Fruit fly (Drosophila melanogaster) whole organism, embryonic: ENCODE measurements around the gene CG13838.

Experiments
- ATbp ChIP-seq: fragments of 200-800 bp; sonication (Bioruptor generic); optimal IDR thresholded peaks from 2 replicates; lab custom pipeline; 2017; ENCODE audit warnings: missing biosample characterization, mild to moderate bottlenecking, missing genetic modification characterization, missing genetic modification reagents
- Abd-B ChIP-seq: fragments of 200-800 bp; sonication (Bioruptor generic); optimal IDR thresholded peaks from 2 replicates; lab custom pipeline; 2018; ENCODE audit warnings: missing biosample characterization, mild to moderate bottlenecking, missing genetic modification characterization, moderate library complexity
- Atf-2 ChIP-seq: fragments of 200-800 bp; sonication (Bioruptor generic); optimal IDR thresholded peaks from 2 replicates; lab custom pipeline; 2016; ENCODE audit warnings: missing biosample characterization, missing genetic modification characterization
- Bgb ChIP-seq: fragments of 200-800 bp; sonication (Bioruptor generic); IDR thresholded peaks from 2 replicates; pipeline ENCODE4 v1.3.6; 2022; ENCODE audit warnings: missing biosample characterization, missing genetic modification characterization; ENCODE audit not compliant: partially characterized antibody
- CG10654 ChIP-seq: fragments of 200-800 bp; sonication (Bioruptor generic); optimal IDR thresholded peaks from 2 replicates; lab custom pipeline; 2016; ENCODE audit warnings: missing biosample characterization, missing genetic modification characterization
- CG10979 ChIP-seq: fragments of 200-800 bp; sonication (Bioruptor generic); optimal IDR thresholded peaks from 2 replicates; lab custom pipeline; 2018; ENCODE audit warnings: missing biosample characterization, mild to moderate bottlenecking, missing genetic modification characterization, moderate library complexity
- CG14965 ChIP-seq: fragments of 200-800 bp; sonication (Bioruptor generic); optimal IDR thresholded peaks from 2 replicates; lab custom pipeline; 2016; ENCODE audit warnings: missing biosample characterization, missing genetic modification characterization, borderline replicate concordance
- CG18476 ChIP-seq: fragments of 200-800 bp; sonication (Bioruptor generic); optimal IDR thresholded peaks from 2 replicates; lab custom pipeline; 2016; ENCODE audit warnings: missing biosample characterization, mild to moderate bottlenecking, missing genetic modification characterization
- CG18599 ChIP-seq: fragments of 200-800 bp; sonication (Bioruptor generic); optimal IDR thresholded peaks from 3 replicates; lab custom pipeline; 2017; ENCODE audit warnings: missing biosample characterization, missing genetic modification characterization, mild to moderate bottlenecking, moderate library complexity, missing genetic modification reagents
- CG2120 ChIP-seq: fragments of 200-800 bp; sonication (Bioruptor generic); optimal IDR thresholded peaks from 3 replicates; lab custom pipeline; 2016; ENCODE audit warnings: missing biosample characterization, missing genetic modification characterization
- CG2129 ChIP-seq: fragments of 200-800 bp; sonication (Bioruptor generic); IDR thresholded peaks from 2 replicates; pipeline ENCODE4 v1.3.6; 2022; ENCODE audit warnings: missing biosample characterization, missing genetic modification characterization; ENCODE audit not compliant: partially characterized antibody
- CG3065 ChIP-seq: fragments of 200-800 bp; sonication (Bioruptor generic); optimal IDR thresholded peaks from 2 replicates; lab custom pipeline; 2016; ENCODE audit warnings: missing biosample characterization, missing genetic modification characterization
- CG31365 ChIP-seq: fragments of 200-800 bp; sonication (Bioruptor generic); optimal IDR thresholded peaks from 2 replicates; lab custom pipeline; 2018; ENCODE audit warnings: missing biosample characterization, mild to moderate bottlenecking, missing genetic modification characterization
- CG31388 ChIP-seq: fragments of 200-800 bp; sonication (Bioruptor generic); optimal IDR thresholded peaks from 2 replicates; lab custom pipeline; 2016; ENCODE audit warnings: missing biosample characterization, missing genetic modification characterization
- CG32767 ChIP-seq: fragments of 200-800 bp; sonication (Bioruptor generic); IDR thresholded peaks from 2 replicates; pipeline ENCODE4 v1.3.6; 2022; ENCODE audit warnings: missing biosample characterization, missing genetic modification characterization
- CG3407 ChIP-seq: fragments of 200-800 bp; sonication (Bioruptor generic); optimal IDR thresholded peaks from 2 replicates; lab custom pipeline; 2018; ENCODE audit warnings: missing biosample characterization, mild to moderate bottlenecking, missing genetic modification characterization
- CG3726 ChIP-seq: fragments of 200-800 bp; sonication (Bioruptor generic); IDR thresholded peaks from 3 replicates; pipeline ENCODE4, ENCODE4 v1.3.6; 2022; ENCODE audit warnings: missing biosample characterization, missing genetic modification characterization
- CG6854 ChIP-seq: fragments of 200-800 bp; sonication (Bioruptor generic); optimal IDR thresholded peaks from 3 replicates; lab custom pipeline; 2017; ENCODE audit warnings: missing biosample characterization, mild to moderate bottlenecking, missing genetic modification characterization
- CG7357 ChIP-seq: fragments of 200-800 bp; sonication (Bioruptor generic); IDR thresholded peaks from 3 replicates; pipeline ENCODE4 v1.3.6; 2022; ENCODE audit warnings: missing biosample characterization, missing genetic modification characterization
- CG8478 ChIP-seq: fragments of >200 bp; optimal IDR thresholded peaks from 2 replicates; lab custom pipeline; 2018
- Dip3 ChIP-seq: fragments of 200-800 bp; sonication (Bioruptor generic); optimal IDR thresholded peaks from 3 replicates; lab custom pipeline; 2016; ENCODE audit warnings: missing biosample characterization, missing genetic modification characterization
- Doc3 ChIP-seq: fragments of 200-800 bp; sonication (Bioruptor generic); IDR thresholded peaks from 3 replicates; pipeline ENCODE4 v1.3.6; 2022; ENCODE audit warnings: missing biosample characterization, missing genetic modification characterization; ENCODE audit not compliant: partially characterized antibody
- Eip74EF ChIP-seq, 2 experiments: fragments of 200-800 bp in 1 of 2; fragments of >200 bp in 1 of 2; sonication (Bioruptor generic) in 1 of 2; optimal IDR thresholded peaks; 2 replicates each; lab custom pipeline; 2017 to 2019; ENCODE audit warnings: missing biosample characterization in 2 of 2, missing genetic modification characterization in 2 of 2, mild to moderate bottlenecking in 1 of 2, moderate library complexity in 1 of 2
- GATAe ChIP-seq: fragments of 200-800 bp; sonication (Bioruptor generic); conservative IDR thresholded peaks from 2 replicates; pipeline ENCODE4 v1.3.6; 2022; ENCODE audit warnings: missing biosample characterization, missing genetic modification characterization
- Hsf ChIP-seq: fragments of 200-800 bp; sonication (Bioruptor generic); optimal IDR thresholded peaks from 3 replicates; lab custom pipeline; 2016; ENCODE audit warnings: missing biosample characterization, missing genetic modification characterization
- Lhr ChIP-seq: fragments of 200-800 bp; sonication (Bioruptor generic); optimal IDR thresholded peaks from 3 replicates; lab custom pipeline; 2017; ENCODE audit warnings: mild to moderate bottlenecking, missing biosample characterization, missing genetic modification reagents, missing genetic modification characterization
- MBD-R2 ChIP-seq: fragments of 200-800 bp; sonication (Bioruptor generic); IDR thresholded peaks from 2 replicates; pipeline ENCODE4 v1.3.6; 2022; ENCODE audit warnings: missing biosample characterization, missing genetic modification characterization
- Max ChIP-seq: fragments of 200-800 bp; sonication (Bioruptor generic); optimal IDR thresholded peaks from 2 replicates; lab custom pipeline; 2016; ENCODE audit warnings: missing biosample characterization, mild to moderate bottlenecking, missing genetic modification characterization
- Scr ChIP-seq: fragments of 200-800 bp; sonication (Bioruptor generic); IDR thresholded peaks from 2 replicates; pipeline ENCODE4 v1.3.6; 2022; ENCODE audit warnings: missing biosample characterization, missing genetic modification characterization; ENCODE audit not compliant: partially characterized antibody
- Taf1 ChIP-seq: fragments of 200-800 bp; sonication (Bioruptor generic); IDR thresholded peaks from 2 replicates; pipeline ENCODE4 v1.3.6; 2022; ENCODE audit warnings: missing biosample characterization, missing genetic modification characterization
- Trl ChIP-seq, 3 experiments: fragments of >200 bp in 2 of 3; fragments of 200-800 bp in 1 of 3; sonication (Bioruptor generic) in 1 of 3; optimal IDR thresholded peaks; 2 replicates in 1 of 3; 3 replicates in 2 of 3; lab custom pipeline; 2016 to 2017; ENCODE audit warnings: missing biosample characterization in 1 of 3, missing genetic modification characterization in 1 of 3
- amos ChIP-seq: fragments of 200-800 bp; sonication (Bioruptor generic); IDR thresholded peaks from 2 replicates; pipeline ENCODE4 v1.3.6; 2022; ENCODE audit warnings: missing biosample characterization, missing genetic modification characterization; ENCODE audit not compliant: partially characterized antibody
- az2 ChIP-seq: fragments of 200-800 bp; sonication (Bioruptor generic); optimal IDR thresholded peaks from 3 replicates; lab custom pipeline; 2016; ENCODE audit warnings: missing biosample characterization, missing genetic modification characterization
- chn ChIP-seq: fragments of 200-800 bp; sonication (Bioruptor generic); optimal IDR thresholded peaks from 2 replicates; lab custom pipeline; 2016; ENCODE audit warnings: missing biosample characterization, missing genetic modification characterization
- fd102C ChIP-seq: fragments of 200-800 bp; sonication (Bioruptor generic); optimal IDR thresholded peaks from 2 replicates; lab custom pipeline; 2018; ENCODE audit warnings: missing biosample characterization, mild to moderate bottlenecking, missing genetic modification characterization, moderate library complexity
- gcm ChIP-seq: fragments of 200-800 bp; sonication (Bioruptor generic); optimal IDR thresholded peaks from 2 replicates; lab custom pipeline; 2019; ENCODE audit warnings: missing biosample characterization, mild to moderate bottlenecking, missing genetic modification characterization, moderate library complexity
- ham ChIP-seq: fragments of 200-800 bp; sonication (Bioruptor generic); IDR thresholded peaks from 2 replicates; pipeline ENCODE4 v1.3.6; 2022; ENCODE audit warnings: missing biosample characterization, missing genetic modification characterization
- her ChIP-seq: fragments of 200-800 bp; sonication (Bioruptor generic); optimal IDR thresholded peaks from 2 replicates; lab custom pipeline; 2016; ENCODE audit warnings: missing biosample characterization, missing genetic modification characterization
- hkb ChIP-seq, 2 experiments: fragments of 200-800 bp in 1 of 2; fragments of >200 bp in 1 of 2; sonication (Bioruptor generic) in 1 of 2; IDR thresholded peaks in 1 of 2; optimal IDR thresholded peaks in 1 of 2; 2 replicates each; pipeline versions ENCODE4 v1.3.6 to Lab custom; 2017 to 2022; ENCODE audit warnings: missing biosample characterization in 1 of 2, missing genetic modification characterization in 1 of 2
- klu ChIP-seq: fragments of 200-800 bp; sonication (Bioruptor generic); IDR thresholded peaks from 2 replicates; pipeline ENCODE4 v1.3.6; 2022; ENCODE audit warnings: missing biosample characterization, missing genetic modification characterization
- mam ChIP-seq: fragments of 200-800 bp; sonication (Bioruptor generic); optimal IDR thresholded peaks from 3 replicates; lab custom pipeline; 2016; ENCODE audit warnings: missing biosample characterization, missing genetic modification characterization
- otp ChIP-seq: fragments of 200-800 bp; sonication (Bioruptor generic); IDR thresholded peaks from 3 replicates; pipeline ENCODE4, ENCODE4 v1.3.6; 2022; ENCODE audit warnings: missing biosample characterization, missing genetic modification characterization
- pho ChIP-seq: fragments of 200-800 bp; sonication (Bioruptor generic); optimal IDR thresholded peaks from 2 replicates; lab custom pipeline; 2016; ENCODE audit warnings: missing biosample characterization, missing genetic modification characterization
- psq ChIP-seq: fragments of 200-800 bp; sonication (Bioruptor generic); optimal IDR thresholded peaks from 2 replicates; lab custom pipeline; 2017; ENCODE audit warnings: missing biosample characterization, missing genetic modification characterization
- ranshi ChIP-seq: fragments of 200-800 bp; sonication (Bioruptor generic); IDR thresholded peaks from 2 replicates; pipeline ENCODE4 v1.3.6; 2022; ENCODE audit warnings: missing biosample characterization, missing genetic modification characterization
- shn ChIP-seq: fragments of 200-800 bp; sonication (Bioruptor generic); optimal IDR thresholded peaks from 3 replicates; lab custom pipeline; 2016; ENCODE audit warnings: missing biosample characterization, missing genetic modification characterization
- slp2 ChIP-seq: fragments of 200-800 bp; sonication (Bioruptor generic); optimal IDR thresholded peaks from 2 replicates; lab custom pipeline; 2016; ENCODE audit warnings: missing biosample characterization, missing genetic modification characterization
- sug ChIP-seq: fragments of 200-800 bp; optimal IDR thresholded peaks from 2 replicates; lab custom pipeline; 2019; ENCODE audit warnings: missing biosample characterization, mild to moderate bottlenecking, missing genetic modification characterization, moderate library complexity
- wdn ChIP-seq: fragments of 200-800 bp; sonication (Bioruptor generic); IDR thresholded peaks from 2 replicates; pipeline ENCODE4 v1.3.6; 2022; ENCODE audit warnings: missing biosample characterization, missing genetic modification characterization

The CG13838 gene

DNA sequence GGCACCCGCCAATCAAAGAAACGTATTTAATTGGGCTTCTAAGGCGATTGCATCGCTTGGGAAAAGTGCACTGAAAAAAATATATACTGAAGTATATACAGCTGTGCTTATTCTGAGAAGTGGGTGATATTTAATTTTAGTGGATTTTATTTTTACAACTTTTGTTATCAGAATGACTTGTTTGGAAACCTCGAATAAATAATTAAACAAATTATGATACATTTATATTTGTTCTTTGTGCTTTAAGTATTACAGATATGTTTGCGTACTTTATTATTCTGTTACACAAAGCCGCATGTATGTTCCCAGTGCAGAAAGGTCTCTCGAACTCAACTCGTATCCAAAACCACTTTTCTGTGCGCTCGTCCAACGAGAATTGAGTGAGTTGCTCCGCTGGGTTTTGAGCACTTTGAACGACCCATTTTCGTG is 6.7 kb downstream of the CG13838 start (continued):
- TF ChIP-seq ham (GFP tag; lab: Robert Waterston, UW) = no peak
- no peak for TF ChIP-seq pho (GFP tag; lab: Kevin White, UChicago)
- no peak for TF ChIP-seq Bgb (GFP tag; lab: Robert Waterston, UW)
- 0 out of 3 replicates have a peak, but pooled peaks have one; percentile 16 for TF ChIP-seq otp
- peak; percentile 77 for TF ChIP-seq az2
- TF ChIP-seq CG31365 (tag; lab: Kevin White, UChicago) = no peak
- peak; percentile 21 for TF ChIP-seq psq
- no peak for TF ChIP-seq CG14965 (GFP tag; lab: Kevin White, UChicago)
- TF ChIP-seq CG10654 (GFP tag; lab: Kevin White, UChicago) = peak; percentile 41
- peak in 1 of 2 experiments; percentile 83 for TF ChIP-seq Eip74EF (GFP tag; optimal IDR thresholded peaks at IDR 0.05; lab: Kevin White, UChicago)
- TF ChIP-seq klu (GFP tag; lab: Robert Waterston, UW) = peak; percentile 35; the same call in 1 of the 2 replicates
- no peak for TF ChIP-seq Scr
- no peak for TF ChIP-seq Dip3 (GFP tag; lab: Kevin White, UChicago)
- TF ChIP-seq Atf-2 (GFP tag; lab: Kevin White, UChicago) = peak; percentile 28
- TF ChIP-seq Taf1 (GFP tag; lab: Robert Waterston, UW) = no peak
- no peak for TF ChIP-seq CG3065 (GFP tag; lab: Kevin White, UChicago)
- TF ChIP-seq Lhr = peak; percentile 38
- TF ChIP-seq CG18599 (GFP tag; lab: Kevin White, UChicago) = peak; percentile 64
- peak; percentile 31 for TF ChIP-seq chn
- no peak; the same call in 1 of the 2 replicates for TF ChIP-seq amos
- peak; percentile 57 for TF ChIP-seq CG2120
- TF ChIP-seq Doc3 = no peak
- TF ChIP-seq CG10979 (tag; lab: Kevin White, UChicago) = peak; percentile 85
- peak; percentile 81 for TF ChIP-seq ATbp (GFP tag; lab: Kevin White, UChicago)
- no peak for TF ChIP-seq hkb (optimal IDR thresholded peaks at IDR 0.05; lab: Kevin White, UChicago)
- peak; percentile 57 for TF ChIP-seq hkb (GFP tag; IDR thresholded peaks at IDR 0.05; lab: Robert Waterston, UW)
- TF ChIP-seq CG31388 (GFP tag; lab: Kevin White, UChicago) = peak; percentile 4
- TF ChIP-seq wdn (GFP tag; lab: Robert Waterston, UW) = 0 out of 2 replicates have a peak, but pooled peaks have one; percentile 36
- no peak for TF ChIP-seq CG3726 (GFP tag; lab: Robert Waterston, UW)
- TF ChIP-seq GATAe = no peak
- peak; percentile 58 for TF ChIP-seq CG18476 (GFP tag; lab: Kevin White, UChicago)
- TF ChIP-seq CG32767 (GFP tag; lab: Robert Waterston, UW) = no peak; the same call in 1 of the 2 replicates
- no peak for TF ChIP-seq MBD-R2
- peak; percentile 54; the same call in 1 of the 3 replicates for TF ChIP-seq CG7357 (GFP tag; lab: Robert Waterston, UW)
- TF ChIP-seq ranshi = peak; percentile 37; the same call in 1 of the 2 replicates
- no peak for TF ChIP-seq shn (GFP tag; lab: Kevin White, UChicago)
- peak; percentile 37 for TF ChIP-seq Hsf (GFP tag; lab: Kevin White, UChicago)
- peak; percentile 32 for TF ChIP-seq mam (GFP tag; lab: Kevin White, UChicago)
- TF ChIP-seq Abd-B (GFP tag; lab: Kevin White, UChicago) = peak; percentile 70
- TF ChIP-seq CG3407 (GFP tag; lab: Kevin White, UChicago) = peak; percentile 31
- peak; percentile 76 for TF ChIP-seq gcm (GFP tag; lab: Kevin White, UChicago)
- TF ChIP-seq sug (tag; lab: Kevin White, UChicago) = peak; percentile 71
- no peak for TF ChIP-seq her (GFP tag; lab: Kevin White, UChicago)
- TF ChIP-seq fd102C (GFP tag; lab: Kevin White, UChicago) = no peak
- peak; percentile 60 for TF ChIP-seq CG6854 (GFP tag; lab: Kevin White, UChicago)
- TF ChIP-seq Trl (optimal IDR thresholded peaks at IDR 0.05; lab: Kevin White, UChicago) = no peak
- TF ChIP-seq Trl (GFP tag; optimal IDR thresholded peaks at IDR 0.05; lab: Kevin White, UChicago) = peak; percentile 57
- TF ChIP-seq CG8478 (lab: Kevin White, UChicago) = no peak
- peak; percentile 53 for TF ChIP-seq Max (GFP tag; lab: Kevin White, UChicago)
- TF ChIP-seq CG2129 = no peak
- peak; percentile 46 for TF ChIP-seq slp2 (GFP tag; lab: Kevin White, UChicago)
